Fruit fly (Drosophila melanogaster) whole organism, embryonic: ENCODE data around the gene Syt14.

Experiments
- Adf1 ChIP-seq: fragments of 200-800 bp; sonication (Bioruptor generic); IDR thresholded peaks from 2 replicates; pipeline ENCODE4 v1.3.6; 2022; ENCODE audit warnings: missing biosample characterization, missing genetic modification characterization
- CG11093 ChIP-seq: fragments of 200-800 bp; sonication (Bioruptor generic); IDR thresholded peaks from 3 replicates; pipeline ENCODE4 v1.3.6; 2022; ENCODE audit warnings: missing biosample characterization, missing genetic modification characterization
- CG11398 ChIP-seq: fragments of 200-800 bp; sonication (Bioruptor generic); optimal IDR thresholded peaks from 2 replicates; lab custom pipeline; 2016; ENCODE audit warnings: missing biosample characterization, missing genetic modification characterization
- CG11560 ChIP-seq: fragments of 200-800 bp; sonication (Bioruptor generic); IDR thresholded peaks from 3 replicates; pipeline ENCODE4 v1.3.6; 2022; ENCODE audit warnings: missing biosample characterization, missing genetic modification characterization
- CG11695 ChIP-seq: fragments of 200-800 bp; sonication (Bioruptor generic); IDR thresholded peaks from 3 replicates; pipeline ENCODE4 v1.3.6; 2022; ENCODE audit warnings: missing biosample characterization, missing genetic modification characterization
- CG12236 ChIP-seq: fragments of 200-800 bp; sonication (Bioruptor generic); optimal IDR thresholded peaks from 2 replicates; lab custom pipeline; 2016; ENCODE audit warnings: missing biosample characterization, missing genetic modification characterization
- CG12744 ChIP-seq: fragments of 200-800 bp; sonication (Bioruptor generic); optimal IDR thresholded peaks from 2 replicates; lab custom pipeline; 2016; ENCODE audit warnings: missing biosample characterization, missing genetic modification characterization
- CG15479 ChIP-seq: fragments of 200-800 bp; sonication (Bioruptor generic); optimal IDR thresholded peaks from 3 replicates; lab custom pipeline; 2019; ENCODE audit warnings: missing biosample characterization, mild to moderate bottlenecking, missing genetic modification characterization, moderate library complexity
- CG2889 ChIP-seq: fragments of 200-800 bp; sonication (Bioruptor generic); IDR thresholded peaks from 3 replicates; pipeline ENCODE4 v1.3.6; 2022; ENCODE audit warnings: missing biosample characterization, missing genetic modification characterization
- CG32767 ChIP-seq: fragments of 200-800 bp; sonication (Bioruptor generic); IDR thresholded peaks from 2 replicates; pipeline ENCODE4 v1.3.6; 2022; ENCODE audit warnings: missing biosample characterization, missing genetic modification characterization
- CG3838 ChIP-seq: fragments of 200-800 bp; sonication (Bioruptor generic); optimal IDR thresholded peaks from 3 replicates; lab custom pipeline; 2016; ENCODE audit warnings: missing biosample characterization, missing genetic modification characterization
- CG4328 ChIP-seq: fragments of 200-800 bp; sonication (Bioruptor generic); optimal IDR thresholded peaks from 3 replicates; lab custom pipeline; 2017; ENCODE audit warnings: missing biosample characterization, missing genetic modification reagents, missing genetic modification characterization
- CG6765 ChIP-seq: fragments of 200-800 bp; sonication (Bioruptor generic); optimal IDR thresholded peaks from 3 replicates; lab custom pipeline; 2017; ENCODE audit warnings: missing biosample characterization, mild to moderate bottlenecking, missing genetic modification characterization
- CG7963 ChIP-seq: fragments of 200-800 bp; sonication (Bioruptor generic); IDR thresholded peaks from 3 replicates; pipeline ENCODE4 v1.3.6; 2022; ENCODE audit warnings: missing biosample characterization, missing genetic modification characterization; ENCODE audit not compliant: partially characterized antibody
- CG8290 ChIP-seq, 3 experiments: fragments of 200-800 bp; sonication (Bioruptor generic); optimal IDR thresholded peaks; 2 replicates each; lab custom pipeline; 2016 to 2019; ENCODE audit warnings: missing biosample characterization in 3 of 3, missing genetic modification characterization in 3 of 3, mild to moderate bottlenecking in 2 of 3, moderate library complexity in 1 of 3
- CG8359 ChIP-seq: fragments of 200-800 bp; sonication (Bioruptor generic); optimal IDR thresholded peaks from 2 replicates; lab custom pipeline; 2017; ENCODE audit warnings: missing biosample characterization, mild to moderate bottlenecking, missing genetic modification characterization, borderline replicate concordance
- CG8924 ChIP-seq: fragments of 200-800 bp; optimal IDR thresholded peaks from 3 replicates; lab custom pipeline; 2019; ENCODE audit warnings: missing biosample characterization, mild to moderate bottlenecking, missing genetic modification characterization, moderate library complexity
- CG9609 ChIP-seq: fragments of 200-800 bp; sonication (Bioruptor generic); optimal IDR thresholded peaks from 3 replicates; lab custom pipeline; 2016; ENCODE audit warnings: missing biosample characterization, missing genetic modification characterization
- CG9727 ChIP-seq: fragments of 200-800 bp; sonication (Bioruptor generic); optimal IDR thresholded peaks from 3 replicates; lab custom pipeline; 2017; ENCODE audit warnings: missing biosample characterization, mild to moderate bottlenecking, missing genetic modification characterization
- Camta ChIP-seq: fragments of 200-800 bp; sonication (Bioruptor generic); optimal IDR thresholded peaks from 2 replicates; lab custom pipeline; 2016; ENCODE audit warnings: missing biosample characterization, missing genetic modification characterization
- Hr78 ChIP-seq, 2 experiments: fragments of 200-800 bp in 1 of 2; fragments of >200 bp in 1 of 2; sonication (Bioruptor generic) in 1 of 2; optimal IDR thresholded peaks; 2 replicates each; lab custom pipeline; 2017 to 2019; ENCODE audit warnings: missing biosample characterization in 2 of 2, missing genetic modification characterization in 2 of 2, mild to moderate bottlenecking in 1 of 2, moderate library complexity in 1 of 2
- NC2β ChIP-seq: fragments of 200-800 bp; sonication (Bioruptor generic); optimal IDR thresholded peaks from 2 replicates; lab custom pipeline; 2016; ENCODE audit warnings: missing biosample characterization, missing genetic modification characterization
- Nf-YB ChIP-seq: fragments of 200-800 bp; sonication (Bioruptor generic); optimal IDR thresholded peaks from 3 replicates; lab custom pipeline; 2019; ENCODE audit warnings: missing biosample characterization, mild to moderate bottlenecking, missing genetic modification characterization, moderate library complexity
- Nf-YC ChIP-seq: fragments of 200-800 bp; optimal IDR thresholded peaks from 3 replicates; lab custom pipeline; 2019; ENCODE audit warnings: missing biosample characterization, mild to moderate bottlenecking, missing genetic modification characterization, moderate library complexity
- Stat92E ChIP-seq, 3 experiments: fragments of >200 bp in 2 of 3; fragments of 200-800 bp in 1 of 3; sonication (Bioruptor generic) in 1 of 3; optimal IDR thresholded peaks; 2 replicates each; lab custom pipeline; 2017 to 2019; ENCODE audit warnings: missing biosample characterization in 3 of 3, missing genetic modification characterization in 3 of 3, mild to moderate bottlenecking in 1 of 3, moderate library complexity in 1 of 3
- Tbp ChIP-seq: fragments of >200 bp; optimal IDR thresholded peaks from 2 replicates; lab custom pipeline; 2018; ENCODE audit warnings: missing biosample characterization, missing genetic modification characterization
- Vsx1 ChIP-seq: fragments of 200-800 bp; sonication (Bioruptor generic); optimal IDR thresholded peaks from 2 replicates; lab custom pipeline; 2017; ENCODE audit warnings: missing biosample characterization, mild to moderate bottlenecking, missing genetic modification characterization, missing genetic modification reagents
- ab ChIP-seq: fragments of 200-800 bp; sonication (Bioruptor generic); optimal IDR thresholded peaks from 2 replicates; lab custom pipeline; 2016; ENCODE audit warnings: missing biosample characterization, missing genetic modification characterization
- abd-A ChIP-seq: fragments of 200-800 bp; sonication (Bioruptor generic); optimal IDR thresholded peaks from 3 replicates; lab custom pipeline; 2019; ENCODE audit warnings: missing biosample characterization, mild to moderate bottlenecking, missing genetic modification characterization, moderate library complexity
- cad ChIP-seq: fragments of >200 bp; optimal IDR thresholded peaks from 2 replicates; lab custom pipeline; 2017; ENCODE audit warnings: missing biosample characterization, missing genetic modification characterization
- cas ChIP-seq: fragments of 200-800 bp; sonication (Bioruptor generic); IDR thresholded peaks from 2 replicates; pipeline ENCODE4 v1.3.6; 2022; ENCODE audit warnings: missing biosample characterization, missing genetic modification characterization
- cato ChIP-seq: fragments of 200-800 bp; sonication (Bioruptor generic); optimal IDR thresholded peaks from 2 replicates; lab custom pipeline; 2016; ENCODE audit warnings: missing biosample characterization, missing genetic modification characterization, borderline replicate concordance
- chn ChIP-seq: fragments of 200-800 bp; sonication (Bioruptor generic); optimal IDR thresholded peaks from 2 replicates; lab custom pipeline; 2016; ENCODE audit warnings: missing biosample characterization, missing genetic modification characterization
- dpn ChIP-seq, 2 experiments: fragments of 200-800 bp; sonication (Bioruptor generic); optimal IDR thresholded peaks; 3 replicates each; lab custom pipeline; 2016; ENCODE audit warnings: missing biosample characterization in 2 of 2, missing genetic modification characterization in 2 of 2
- fd102C ChIP-seq: fragments of 200-800 bp; sonication (Bioruptor generic); optimal IDR thresholded peaks from 2 replicates; lab custom pipeline; 2018; ENCODE audit warnings: missing biosample characterization, mild to moderate bottlenecking, missing genetic modification characterization, moderate library complexity
- fru ChIP-seq: fragments of >200 bp; optimal IDR thresholded peaks from 2 replicates; lab custom pipeline; 2017
- gce ChIP-seq: fragments of 200-800 bp; sonication (Bioruptor generic); IDR thresholded peaks from 3 replicates; pipeline ENCODE4 v1.3.6; 2022; ENCODE audit warnings: missing biosample characterization, missing genetic modification characterization
- hkb ChIP-seq, 2 experiments: fragments of 200-800 bp in 1 of 2; fragments of >200 bp in 1 of 2; sonication (Bioruptor generic) in 1 of 2; IDR thresholded peaks in 1 of 2; optimal IDR thresholded peaks in 1 of 2; 2 replicates each; pipeline versions ENCODE4 v1.3.6 to Lab custom; 2017 to 2022; ENCODE audit warnings: missing biosample characterization in 1 of 2, missing genetic modification characterization in 1 of 2
- pnt ChIP-seq: fragments of 200-800 bp; sonication (Bioruptor generic); optimal IDR thresholded peaks from 3 replicates; lab custom pipeline; 2016; ENCODE audit warnings: missing biosample characterization, missing genetic modification characterization
- prd ChIP-seq, 3 experiments: fragments of >200 bp in 2 of 3; fragments of 200-800 bp in 1 of 3; sonication (Bioruptor generic) in 1 of 3; optimal IDR thresholded peaks in 2 of 3; IDR thresholded peaks in 1 of 3; 2 replicates in 2 of 3; 3 replicates in 1 of 3; pipeline versions ENCODE4 v1.3.6 to Lab custom; 2017 to 2022; ENCODE audit warnings: missing biosample characterization in 1 of 3, missing genetic modification characterization in 1 of 3
- scrt ChIP-seq: fragments of 200-800 bp; sonication (Bioruptor generic); optimal IDR thresholded peaks from 2 replicates; lab custom pipeline; 2018; ENCODE audit warnings: missing biosample characterization, mild to moderate bottlenecking, missing genetic modification characterization, moderate library complexity
- slou ChIP-seq: fragments of 200-800 bp; sonication (Bioruptor generic); optimal IDR thresholded peaks from 3 replicates; lab custom pipeline; 2016; ENCODE audit warnings: missing biosample characterization, missing genetic modification characterization
- slp2 ChIP-seq: fragments of 200-800 bp; sonication (Bioruptor generic); optimal IDR thresholded peaks from 2 replicates; lab custom pipeline; 2016; ENCODE audit warnings: missing biosample characterization, missing genetic modification characterization
- sqz ChIP-seq: fragments of 200-800 bp; sonication (Bioruptor generic); optimal IDR thresholded peaks from 3 replicates; lab custom pipeline; 2018; ENCODE audit warnings: missing biosample characterization, mild to moderate bottlenecking, missing genetic modification characterization
- trem ChIP-seq: fragments of 200-800 bp; optimal IDR thresholded peaks from 3 replicates; lab custom pipeline; 2019; ENCODE audit warnings: missing biosample characterization, mild to moderate bottlenecking, missing genetic modification characterization, moderate library complexity
- tup ChIP-seq: fragments of 200-800 bp; sonication (Bioruptor generic); optimal IDR thresholded peaks from 2 replicates; lab custom pipeline; 2016; ENCODE audit warnings: missing biosample characterization, mild to moderate bottlenecking, missing genetic modification characterization, moderate library complexity
- tx ChIP-seq: fragments of 200-800 bp; sonication (Bioruptor generic); optimal IDR thresholded peaks from 2 replicates; lab custom pipeline; 2016; ENCODE audit warnings: missing biosample characterization, missing genetic modification characterization
- vfl ChIP-seq: fragments of 200-800 bp; sonication (Bioruptor generic); optimal IDR thresholded peaks from 2 replicates; lab custom pipeline; 2016; ENCODE audit warnings: missing biosample characterization, missing genetic modification characterization
- z ChIP-seq: fragments of 200-800 bp; sonication (Bioruptor generic); IDR thresholded peaks from 3 replicates; pipeline ENCODE4 v1.3.6; 2022; ENCODE audit warnings: missing biosample characterization, missing genetic modification characterization

Gene Syt14

dm6 chr3R:4333964-4334363 is 15.1 kb upstream of the Syt14 start, which contains the start of gene CG9776 (continued):
- no peak for TF ChIP-seq cad (GFP tag; lab: Kevin White, UChicago)
- TF ChIP-seq CG8290 (GFP tag; optimal IDR thresholded peaks at IDR 0.05; lab: Kevin White, UChicago) = peak; percentile 84
- peak; percentile 67 to 93 for TF ChIP-seq CG8290 (tag; optimal IDR thresholded peaks at IDR 0.05; lab: Kevin White, UChicago)
- peak; percentile 65 for TF ChIP-seq CG9609 (GFP tag; lab: Kevin White, UChicago)
- peak; percentile 44; the same call in 1 of the 3 replicates for TF ChIP-seq CG11560 (tag; lab: Robert Waterston, UW)
- TF ChIP-seq Nf-YB = no peak
- TF ChIP-seq abd-A (tag; lab: Kevin White, UChicago) = no peak
- no peak for TF ChIP-seq CG8359 (GFP tag; lab: Kevin White, UChicago)
- no peak for TF ChIP-seq CG4328 (GFP tag; lab: Kevin White, UChicago)
- peak; percentile 67 for TF ChIP-seq slp2 (GFP tag; lab: Kevin White, UChicago)
- TF ChIP-seq Nf-YC = no peak
- peak; percentile 99 for TF ChIP-seq CG7963
- TF ChIP-seq chn (GFP tag; lab: Kevin White, UChicago) = peak; percentile 35
- TF ChIP-seq trem (tag; lab: Kevin White, UChicago) = peak; percentile 71
- no peak for TF ChIP-seq Adf1 (GFP tag; lab: Robert Waterston, UW)
- peak; percentile 37 for TF ChIP-seq tx
- no peak for TF ChIP-seq scrt (GFP tag; lab: Kevin White, UChicago)
- peak; percentile 50 for TF ChIP-seq CG12744
- no peak for TF ChIP-seq CG8924
- no peak for TF ChIP-seq z (GFP tag; lab: Robert Waterston, UW)
- TF ChIP-seq Tbp (GFP tag; lab: Kevin White, UChicago) = no peak
- 0 out of 3 replicates have a peak, but pooled peaks have one; percentile 13 for TF ChIP-seq CG11093 (GFP tag; lab: Robert Waterston, UW)
- no peak for TF ChIP-seq Vsx1 (GFP tag; lab: Kevin White, UChicago)
- TF ChIP-seq CG3838 (GFP tag; lab: Kevin White, UChicago) = peak; percentile 21
- TF ChIP-seq cato (GFP tag; lab: Kevin White, UChicago) = peak; percentile 38
- no peak for TF ChIP-seq CG11398 (GFP tag; lab: Kevin White, UChicago)
- peak in 1 of 3 experiments; percentile 19 for TF ChIP-seq Stat92E (GFP tag; optimal IDR thresholded peaks at IDR 0.05; lab: Kevin White, UChicago)
- no peak for TF ChIP-seq CG2889
- TF ChIP-seq ab (GFP tag; lab: Kevin White, UChicago) = no peak
- TF ChIP-seq fd102C = no peak
- peak; percentile 66 to 75 for TF ChIP-seq dpn (GFP tag; optimal IDR thresholded peaks at IDR 0.05; lab: Kevin White, UChicago)
- TF ChIP-seq NC2β (GFP tag; lab: Kevin White, UChicago) = peak; percentile 67
- no peak for TF ChIP-seq cas (GFP tag; lab: Robert Waterston, UW)
- TF ChIP-seq prd (optimal IDR thresholded peaks at IDR 0.05; lab: Kevin White, UChicago) = no peak
- TF ChIP-seq prd (GFP tag; IDR thresholded peaks at IDR 0.05; lab: Robert Waterston, UW) = peak; percentile 54; the same call in 2 of the 3 replicates
- TF ChIP-seq slou (GFP tag; lab: Kevin White, UChicago) = peak; percentile 6
- TF ChIP-seq CG9727 (GFP tag; lab: Kevin White, UChicago) = no peak
- TF ChIP-seq CG12236 (GFP tag; lab: Kevin White, UChicago) = no peak
- no peak for TF ChIP-seq CG6765 (GFP tag; lab: Kevin White, UChicago)
- no peak for TF ChIP-seq fru (lab: Kevin White, UChicago)
- peak; percentile 65 for TF ChIP-seq pnt (GFP tag; lab: Kevin White, UChicago)
- TF ChIP-seq CG11695 (GFP tag; lab: Robert Waterston, UW) = 0 out of 3 replicates have a peak, but pooled peaks have one; percentile 11
- TF ChIP-seq hkb (optimal IDR thresholded peaks at IDR 0.05; lab: Kevin White, UChicago) = peak; percentile 30
- peak; percentile 84 for TF ChIP-seq hkb (GFP tag; IDR thresholded peaks at IDR 0.05; lab: Robert Waterston, UW)
- no peak for TF ChIP-seq Camta (GFP tag; lab: Kevin White, UChicago)
- TF ChIP-seq vfl (GFP tag; lab: Kevin White, UChicago) = peak; percentile 44
- no peak for TF ChIP-seq sqz
- peak; percentile 44 for TF ChIP-seq CG15479
- 0 out of 3 replicates have a peak, but pooled peaks have one; percentile 10 for TF ChIP-seq gce
- TF ChIP-seq CG32767 (GFP tag; lab: Robert Waterston, UW) = no peak
- TF ChIP-seq tup (GFP tag; lab: Kevin White, UChicago) = peak; percentile 19
- TF ChIP-seq Hr78 (GFP tag; optimal IDR thresholded peaks at IDR 0.05; lab: Kevin White, UChicago) = peak in 1 of 2 experiments; percentile 27
